Worm (Caenorhabditis elegans): Measurements from ENCODE around the gene abts-4.

DNA sequence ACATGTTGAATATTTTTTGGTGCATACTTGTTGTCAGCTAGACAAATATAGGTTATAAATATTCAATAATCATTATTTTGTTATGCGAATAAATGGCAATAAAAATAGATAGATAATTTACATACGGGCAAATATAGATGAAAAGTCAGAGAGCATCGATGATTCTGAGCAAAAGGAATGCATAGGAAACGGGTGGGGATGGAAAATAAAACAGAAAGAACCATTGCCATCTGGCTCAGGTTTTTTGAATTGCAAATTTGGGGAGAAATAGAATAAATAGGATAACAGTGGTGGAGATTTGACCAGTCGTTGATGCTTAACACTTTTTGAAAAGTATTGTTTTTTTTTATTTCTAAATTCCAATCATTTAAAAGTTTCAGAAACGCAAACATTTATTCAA, 21.3 kb upstream of the abts-4 start, which contains the start of gene idpp-6:
- TF ChIP-seq dmd-9 (GFP tag; IDR thresholded peaks at IDR 0.05) (no peak), dpl-1 (GFP tag; optimal IDR thresholded peaks at IDR 0.05) (no peak), zag-1 (tag; optimal IDR thresholded peaks at IDR 0.05) (no peak), mep-1 (tag; optimal IDR thresholded peaks at IDR 0.05) (no peak), ZK546.5 (tag; optimal IDR thresholded peaks at IDR 0.05) (no peak), hlh-30 (tag; optimal IDR thresholded peaks at IDR 0.05; ENCODE audit: insufficient read depth) (no peak), unc-62 (GFP tag; optimal IDR thresholded peaks at IDR 0.05 in 1 of 2) (no peak), unc-62 (tag; optimal IDR thresholded peaks at IDR 0.05) (no peak), ceh-28 (tag; optimal IDR thresholded peaks at IDR 0.05) (no peak), madf-9 (GFP tag; conservative IDR thresholded peaks at IDR 0.05) (no peak), skn-1 (tag; optimal IDR thresholded peaks at IDR 0.05) (no peak), arid-1 (GFP tag; conservative IDR thresholded peaks at IDR 0.05) (no peak)
